Worm (Caenorhabditis elegans) whole organism, young adult: ENCODE measurements around the gene B0244.7.

Experiments used
- C17E4.6 ChIP-seq: fragments of 200-800 bp; sonication (Bioruptor generic); IDR thresholded peaks from 2 replicates; pipeline ENCODE4 v1.3.6; 2022; ENCODE audit warnings: missing genetic modification reagents, missing genetic modification characterization, missing compliant biosample characterization
- F10E7.11 ChIP-seq: sonication (generic microtip); optimal IDR thresholded peaks from 2 replicates; lab custom pipeline; 2017; ENCODE audit warnings: mild to moderate bottlenecking, missing genetic modification characterization, moderate library complexity, missing compliant biosample characterization
- F22D6.2 ChIP-seq: sonication (generic microtip); optimal IDR thresholded peaks from 2 replicates; lab custom pipeline; 2016; ENCODE audit warnings: mild to moderate bottlenecking, missing genetic modification characterization, missing compliant biosample characterization
- F37B4.10 ChIP-seq: fragments of 200-800 bp; sonication (Bioruptor generic); IDR thresholded peaks from 2 replicates; pipeline ENCODE4 v1.3.6; 2022; ENCODE audit warnings: missing genetic modification characterization, missing compliant biosample characterization
- F39B2.1 ChIP-seq: fragments of 200-800 bp; sonication (Bioruptor generic); IDR thresholded peaks from 2 replicates; pipeline ENCODE4 v1.3.6; 2022; ENCODE audit warnings: missing genetic modification reagents, missing genetic modification characterization, missing compliant biosample characterization
- F57C9.4 ChIP-seq: sonication (generic microtip); optimal IDR thresholded peaks from 2 replicates; lab custom pipeline; 2017; ENCODE audit warnings: mild to moderate bottlenecking, missing genetic modification characterization, missing compliant biosample characterization
- K11D2.4 ChIP-seq: fragments of 200-800 bp; sonication (Bioruptor generic); IDR thresholded peaks from 2 replicates; pipeline ENCODE4 v1.3.6; 2022; ENCODE audit warnings: missing genetic modification reagents, missing genetic modification characterization, missing compliant biosample characterization
- K12H6.12 ChIP-seq: fragments of 200-800 bp; sonication (Bioruptor generic); optimal IDR thresholded peaks from 2 replicates; lab custom pipeline; 2018; ENCODE audit warnings: mild to moderate bottlenecking, missing genetic modification characterization, missing compliant biosample characterization
- Y79H2A.3 ChIP-seq: fragments of 200-800 bp; sonication (Bioruptor generic); conservative IDR thresholded peaks from 2 replicates; pipeline ENCODE4 v1.3.6; 2022; ENCODE audit warnings: missing genetic modification reagents, missing genetic modification characterization, missing compliant biosample characterization
- Y95B8A.8 ChIP-seq: fragments of 200-800 bp; sonication (Bioruptor generic); IDR thresholded peaks from 2 replicates; pipeline ENCODE4 v1.3.6; 2022; ENCODE audit warnings: missing genetic modification reagents, missing genetic modification characterization, missing compliant biosample characterization
- ZK185.1 ChIP-seq: sonication (generic microtip); optimal IDR thresholded peaks from 2 replicates; lab custom pipeline; 2016; ENCODE audit warnings: mild to moderate bottlenecking, missing genetic modification characterization, missing compliant biosample characterization; ENCODE audit not compliant: poor library complexity, severe bottlenecking
- akir-1 ChIP-seq: fragments of 200-800 bp; sonication (Bioruptor generic); optimal IDR thresholded peaks from 2 replicates; lab custom pipeline; 2018; ENCODE audit warnings: mild to moderate bottlenecking, missing genetic modification characterization, moderate library complexity, missing compliant biosample characterization
- ama-1 ChIP-seq, 3 experiments: fragments of 150-350 bp in 1 of 3; sonication (generic microtip) in 2 of 3; optimal IDR thresholded peaks; 2 replicates each; lab custom pipeline; 2014 to 2018; ENCODE audit warnings: missing biosample characterization in 2 of 3, missing genetic modification characterization in 2 of 3, missing genetic modification reagents in 2 of 3
- aptf-2 ChIP-seq: fragments of 200-800 bp; sonication (Bioruptor generic); conservative IDR thresholded peaks from 2 replicates; pipeline ENCODE4 v1.3.6; 2022; ENCODE audit warnings: missing genetic modification reagents, missing genetic modification characterization, missing compliant biosample characterization
- athp-1 ChIP-seq: sonication (generic microtip); optimal IDR thresholded peaks from 2 replicates; lab custom pipeline; 2017; ENCODE audit warnings: mild to moderate bottlenecking, missing genetic modification characterization, missing compliant biosample characterization
- bed-1 ChIP-seq: fragments of 200-800 bp; sonication (Bioruptor generic); IDR thresholded peaks from 2 replicates; pipeline ENCODE4 v1.3.6; 2022; ENCODE audit warnings: missing genetic modification reagents, missing genetic modification characterization, missing compliant biosample characterization
- bed-2 ChIP-seq: fragments of 200-800 bp; sonication (Bioruptor generic); IDR thresholded peaks from 2 replicates; pipeline ENCODE4 v1.3.6; 2022; ENCODE audit warnings: missing genetic modification reagents, missing genetic modification characterization, missing compliant biosample characterization
- ccch-3 ChIP-seq: fragments of 200-800 bp; sonication (Bioruptor generic); optimal IDR thresholded peaks from 2 replicates; lab custom pipeline; 2018; ENCODE audit warnings: mild to moderate bottlenecking, missing genetic modification characterization, missing compliant biosample characterization
- cebp-1 ChIP-seq, 2 experiments: fragments of 200-800 bp in 1 of 2; sonication (Bioruptor generic) in 1 of 2; sonication (generic microtip) in 1 of 2; IDR thresholded peaks in 1 of 2; optimal IDR thresholded peaks in 1 of 2; 2 replicates each; pipeline versions ENCODE4 v1.3.6 to Lab custom; 2017 to 2022; ENCODE audit warnings: missing compliant biosample characterization in 2 of 2, missing genetic modification characterization in 2 of 2, mild to moderate bottlenecking in 1 of 2, missing genetic modification reagents in 1 of 2, moderate library complexity in 1 of 2
- cebp-2 ChIP-seq: fragments of 200-800 bp; sonication (Bioruptor generic); IDR thresholded peaks from 2 replicates; pipeline ENCODE4 v1.3.6; 2022; ENCODE audit warnings: missing genetic modification characterization, missing compliant biosample characterization
- ceh-27 ChIP-seq: fragments of 200-800 bp; sonication (Bioruptor generic); optimal IDR thresholded peaks from 2 replicates; lab custom pipeline; 2018; ENCODE audit warnings: mild to moderate bottlenecking, missing genetic modification characterization, moderate library complexity, missing compliant biosample characterization
- ceh-40 ChIP-seq: fragments of 200-800 bp; sonication (Bioruptor generic); IDR thresholded peaks from 2 replicates; pipeline ENCODE4 v1.3.6; 2022; ENCODE audit warnings: missing genetic modification characterization, missing compliant biosample characterization
- ceh-79 ChIP-seq: sonication (generic microtip); optimal IDR thresholded peaks from 2 replicates; lab custom pipeline; 2017; ENCODE audit warnings: mild to moderate bottlenecking, missing genetic modification characterization, missing compliant biosample characterization
- ceh-91 ChIP-seq: fragments of 200-800 bp; sonication (Bioruptor generic); IDR thresholded peaks from 2 replicates; pipeline ENCODE4 v1.3.6; 2022; ENCODE audit warnings: missing genetic modification reagents, missing genetic modification characterization, missing compliant biosample characterization
- dpff-1 ChIP-seq: sonication (generic microtip); optimal IDR thresholded peaks from 2 replicates; lab custom pipeline; 2017; ENCODE audit warnings: mild to moderate bottlenecking, missing genetic modification characterization, missing compliant biosample characterization
- hmg-1.2 ChIP-seq: fragments of 200-800 bp; sonication (Bioruptor generic); IDR thresholded peaks from 2 replicates; pipeline ENCODE4 v1.3.6; 2022; ENCODE audit warnings: missing genetic modification reagents, missing genetic modification characterization, missing compliant biosample characterization
- hmg-20 ChIP-seq: fragments of 200-800 bp; sonication (Bioruptor generic); IDR thresholded peaks from 2 replicates; pipeline ENCODE4 v1.3.6; 2022; ENCODE audit warnings: missing genetic modification reagents, missing genetic modification characterization, missing compliant biosample characterization
- hrde-1 ChIP-seq: sonication (generic microtip); optimal IDR thresholded peaks from 2 replicates; lab custom pipeline; 2016; ENCODE audit warnings: missing genetic modification characterization, mild to moderate bottlenecking, missing compliant biosample characterization, moderate library complexity, missing genotype, missing genetic modification reagents, borderline replicate concordance
- let-526 ChIP-seq: fragments of 200-800 bp; sonication (Bioruptor generic); IDR thresholded peaks from 2 replicates; pipeline ENCODE4 v1.3.6; 2022; ENCODE audit warnings: missing genetic modification reagents, missing genetic modification characterization, missing compliant biosample characterization
- let-607 ChIP-seq, 2 experiments: fragments of 200-800 bp in 1 of 2; sonication (Bioruptor generic) in 1 of 2; sonication (generic microtip) in 1 of 2; optimal IDR thresholded peaks; 2 replicates each; lab custom pipeline; 2016 to 2018; ENCODE audit warnings: mild to moderate bottlenecking in 2 of 2, missing compliant biosample characterization in 2 of 2, missing genetic modification characterization in 2 of 2, moderate library complexity in 2 of 2, missing genotype in 1 of 2
- lin-35 ChIP-seq, 3 experiments: fragments of 150-350 bp in 2 of 3; sonication (generic microtip) in 1 of 3; optimal IDR thresholded peaks; 2 replicates each; lab custom pipeline; 2014 to 2018; ENCODE audit warnings: missing biosample characterization in 3 of 3, missing genetic modification characterization in 3 of 3, missing genetic modification reagents in 3 of 3
- lin-40 ChIP-seq: sonication (generic microtip); optimal IDR thresholded peaks from 2 replicates; lab custom pipeline; 2016; ENCODE audit warnings: missing genetic modification characterization, mild to moderate bottlenecking, missing compliant biosample characterization, missing genotype, missing genetic modification reagents
- lsy-27 ChIP-seq: sonication (generic microtip); optimal IDR thresholded peaks from 2 replicates; lab custom pipeline; 2017; ENCODE audit warnings: missing genetic modification characterization, mild to moderate bottlenecking, missing compliant biosample characterization, antibody characterized with exemption, missing genotype, borderline replicate concordance; ENCODE audit not compliant: insufficient read depth
- madf-10 ChIP-seq: sonication (generic microtip); optimal IDR thresholded peaks from 2 replicates; lab custom pipeline; 2016; ENCODE audit warnings: mild to moderate bottlenecking, missing genetic modification characterization, missing compliant biosample characterization
- mes-4 ChIP-seq: sonication (generic microtip); optimal IDR thresholded peaks from 2 replicates; lab custom pipeline; 2016; ENCODE audit warnings: missing genotype, missing genetic modification characterization, missing compliant biosample characterization
- nhr-27 ChIP-seq: fragments of 200-800 bp; sonication (Bioruptor generic); optimal IDR thresholded peaks from 2 replicates; lab custom pipeline; 2018; ENCODE audit warnings: mild to moderate bottlenecking, missing genetic modification characterization, moderate library complexity, missing compliant biosample characterization
- pbrm-1 ChIP-seq: fragments of 200-800 bp; sonication (Bioruptor generic); IDR thresholded peaks from 2 replicates; pipeline ENCODE4 v1.3.6; 2022; ENCODE audit warnings: missing genetic modification reagents, missing genetic modification characterization, missing compliant biosample characterization
- rcor-1 ChIP-seq: fragments of 200-800 bp; sonication (Bioruptor generic); IDR thresholded peaks from 2 replicates; pipeline ENCODE4 v1.3.6; 2022; ENCODE audit warnings: missing genetic modification reagents, missing genetic modification characterization, missing compliant biosample characterization
- rec-8 ChIP-seq, 2 experiments: sonication (generic microtip); optimal IDR thresholded peaks; 2 replicates each; lab custom pipeline; 2016; ENCODE audit warnings: mild to moderate bottlenecking in 2 of 2, missing genetic modification characterization in 2 of 2, missing genetic modification reagents in 2 of 2, missing genotype in 2 of 2, missing biosample characterization in 1 of 2, missing compliant biosample characterization in 1 of 2, moderate library complexity in 1 of 2
- snpc-1.3 ChIP-seq: sonication (generic microtip); optimal IDR thresholded peaks from 2 replicates; lab custom pipeline; 2017; ENCODE audit warnings: missing genetic modification characterization, mild to moderate bottlenecking, missing compliant biosample characterization, antibody characterized with exemption, moderate library complexity, missing genotype, missing genetic modification reagents; ENCODE audit not compliant: insufficient read depth
- tbp1 ChIP-seq: fragments of 200-800 bp; sonication (Bioruptor generic); optimal IDR thresholded peaks from 2 replicates; lab custom pipeline; 2018; ENCODE audit warnings: mild to moderate bottlenecking, missing genetic modification characterization, missing compliant biosample characterization
- tlf-1 ChIP-seq: fragments of 200-800 bp; sonication (Bioruptor generic); optimal IDR thresholded peaks from 2 replicates; lab custom pipeline; 2018; ENCODE audit warnings: mild to moderate bottlenecking, missing genetic modification characterization, missing compliant biosample characterization
- unc-62 ChIP-seq: fragments of 150-350 bp; optimal IDR thresholded peaks from 2 replicates; lab custom pipeline; 2014; ENCODE audit warnings: missing biosample characterization, missing genetic modification reagents, missing genetic modification characterization
- ztf-18 ChIP-seq: sonication (generic microtip); optimal IDR thresholded peaks from 2 replicates; lab custom pipeline; 2016; ENCODE audit warnings: missing genotype, mild to moderate bottlenecking, missing genetic modification characterization, missing compliant biosample characterization
- ztf-22 ChIP-seq: fragments of 200-800 bp; sonication (Bioruptor generic); optimal IDR thresholded peaks from 2 replicates; lab custom pipeline; 2018; ENCODE audit warnings: mild to moderate bottlenecking, missing genetic modification characterization, moderate library complexity, missing compliant biosample characterization
- ztf-26 ChIP-seq: sonication (generic microtip); optimal IDR thresholded peaks from 2 replicates; lab custom pipeline; 2017; ENCODE audit warnings: missing genetic modification characterization, missing compliant biosample characterization
- ztf-6 ChIP-seq: fragments of 200-800 bp; sonication (Bioruptor generic); IDR thresholded peaks from 2 replicates; pipeline ENCODE4 v1.3.6; 2022; ENCODE audit warnings: missing genetic modification reagents, missing genetic modification characterization, missing compliant biosample characterization

The B0244.7 gene

ce11 chrIII:5715467-5715866 is 15.8 kb upstream of the B0244.7 start (continued):
- no peak for TF ChIP-seq bed-1 (GFP tag; lab: Robert Waterston, UW)
- TF ChIP-seq K12H6.12 (tag; lab: Kevin White, UChicago) = no peak
- peak; percentile 40 for TF ChIP-seq F10E7.11 (tag; lab: Kevin White, UChicago)
- no peak for TF ChIP-seq rec-8 (tag; optimal IDR thresholded peaks at IDR 0.05; lab: Kevin White, UChicago)
- TF ChIP-seq lin-40 (tag; lab: Kevin White, UChicago) = peak; percentile 47
- TF ChIP-seq ccch-3 (GFP tag; lab: Kevin White, UChicago) = no peak
- TF ChIP-seq snpc-1.3 (tag; lab: Kevin White, UChicago) = no peak
- TF ChIP-seq hrde-1 (tag; lab: Kevin White, UChicago) = no peak
- TF ChIP-seq ztf-18 (tag; lab: Kevin White, UChicago) = peak; percentile 17
- TF ChIP-seq cebp-2 (GFP tag; lab: Robert Waterston, UW) = no peak
- no peak for TF ChIP-seq ceh-91
- TF ChIP-seq unc-62 = no peak
- no peak for TF ChIP-seq Y95B8A.8
- no peak for TF ChIP-seq dpff-1 (tag; lab: Kevin White, UChicago)
- TF ChIP-seq aptf-2 (GFP tag; lab: Robert Waterston, UW) = no peak
- TF ChIP-seq hmg-20 (GFP tag; lab: Robert Waterston, UW) = no peak
- TF ChIP-seq hmg-1.2 (GFP tag; lab: Robert Waterston, UW) = peak; percentile 88; the same call in 1 of the 2 replicates
- no peak for TF ChIP-seq mes-4 (tag; lab: Kevin White, UChicago)
- TF ChIP-seq madf-10 (tag; lab: Kevin White, UChicago) = peak; percentile 69
- TF ChIP-seq ztf-6 (GFP tag; lab: Robert Waterston, UW) = no peak
- TF ChIP-seq F37B4.10 (GFP tag; lab: Robert Waterston, UW) = no peak
- peak; percentile 16 for TF ChIP-seq nhr-27 (tag; lab: Kevin White, UChicago)
- no peak for TF ChIP-seq ceh-79 (tag; lab: Kevin White, UChicago)
- TF ChIP-seq K11D2.4 = no peak
- TF ChIP-seq ceh-27 (GFP tag; lab: Kevin White, UChicago) = peak; percentile 87
- peak; percentile 69 to 79 for TF ChIP-seq let-607 (tag; optimal IDR thresholded peaks at IDR 0.05; lab: Kevin White, UChicago)
- no peak for TF ChIP-seq let-526 (GFP tag; lab: Robert Waterston, UW)
- no peak for TF ChIP-seq lsy-27
- peak; percentile 81 for TF ChIP-seq ztf-26 (tag; lab: Kevin White, UChicago)
- peak; percentile 6; the same call in 1 of the 2 replicates for TF ChIP-seq rcor-1 (GFP tag; lab: Robert Waterston, UW)
- TF ChIP-seq ceh-40 = no peak
- peak in 1 of 3 experiments; percentile 44 for TF ChIP-seq lin-35 (GFP tag; optimal IDR thresholded peaks at IDR 0.05; lab: Kevin White, UChicago)
- TF ChIP-seq ama-1 (optimal IDR thresholded peaks at IDR 0.05; lab: Kevin White, UChicago) = no peak
- no peak for TF ChIP-seq ama-1 (GFP tag; optimal IDR thresholded peaks at IDR 0.05; lab: Kevin White, UChicago)
- TF ChIP-seq bed-2 (GFP tag; lab: Robert Waterston, UW) = no peak
- TF ChIP-seq C17E4.6 (GFP tag; lab: Robert Waterston, UW) = no peak
- no peak for TF ChIP-seq F22D6.2 (tag; lab: Kevin White, UChicago)
- TF ChIP-seq ZK185.1 (tag; lab: Kevin White, UChicago) = peak; percentile 41
- TF ChIP-seq cebp-1 (GFP tag; IDR thresholded peaks at IDR 0.05; lab: Robert Waterston, UW) = no peak
- TF ChIP-seq cebp-1 (tag; optimal IDR thresholded peaks at IDR 0.05; lab: Kevin White, UChicago) = peak; percentile 52
- TF ChIP-seq tbp1 (GFP tag; lab: Kevin White, UChicago) = peak; percentile 45
- TF ChIP-seq pbrm-1 (GFP tag; lab: Robert Waterston, UW) = peak; percentile 44
- no peak for TF ChIP-seq athp-1 (tag; lab: Kevin White, UChicago)
- TF ChIP-seq F57C9.4 (tag; lab: Kevin White, UChicago) = no peak
- no peak for TF ChIP-seq ztf-22
- no peak for TF ChIP-seq tlf-1
- no peak for TF ChIP-seq akir-1 (GFP tag; lab: Kevin White, UChicago)
- no peak for TF ChIP-seq Y79H2A.3 (GFP tag; lab: Robert Waterston, UW)
- TF ChIP-seq F39B2.1 (GFP tag; lab: Robert Waterston, UW) = no peak
